Worm (Caenorhabditis elegans) whole organism, L4/young adult: ENCODE measurements around the gene C45G9.9.

ENCODE experiments used
- W03F9.2 ChIP-seq: fragments of 150-350 bp; optimal IDR thresholded peaks from 2 replicates; lab custom pipeline; 2014; ENCODE audit warnings: missing biosample characterization, missing genetic modification characterization
- dao-5 ChIP-seq: sonication (generic microtip); optimal IDR thresholded peaks from 2 replicates; lab custom pipeline; 2016; ENCODE audit warnings: missing genotype, missing genetic modification characterization, moderate library complexity, missing compliant biosample characterization
- him-1 ChIP-seq: sonication (generic microtip); optimal IDR thresholded peaks from 2 replicates; lab custom pipeline; 2016; ENCODE audit warnings: missing genotype, missing genetic modification reagents, missing genetic modification characterization, missing compliant biosample characterization

- no peak for TF ChIP-seq W03F9.2 (tag; lab: Kevin White, UChicago)
- TF ChIP-seq dao-5 (tag; lab: Kevin White, UChicago): no peak
- TF ChIP-seq him-1 (tag; lab: Kevin White, UChicago): no peak
Measured at ce11 chrIII:5083304-5083703, 27.7 kb upstream of the C45G9.9 start.
